Worm (Caenorhabditis elegans) whole organism, mixed stage, embryonic: ENCODE data around the gene F58A3.3.

Source experiments
- M03D4.4 ChIP-seq: sonication (generic microtip); optimal IDR thresholded peaks from 2 replicates; lab custom pipeline; 2017; ENCODE audit warnings: mild to moderate bottlenecking, missing genetic modification characterization, missing compliant biosample characterization
- bed-3 ChIP-seq: fragments of 200-800 bp; sonication (Bioruptor generic); optimal IDR thresholded peaks from 3 replicates; lab custom pipeline; 2018; ENCODE audit warnings: mild to moderate bottlenecking, missing genetic modification characterization, moderate library complexity, missing compliant biosample characterization
- blmp-1 ChIP-seq: fragments of 150-350 bp; optimal IDR thresholded peaks from 2 replicates; lab custom pipeline; 2014; ENCODE audit warnings: missing biosample characterization, missing genetic modification characterization
- ceh-39 ChIP-seq: fragments of 150-350 bp; optimal IDR thresholded peaks from 2 replicates; lab custom pipeline; 2014; ENCODE audit warnings: missing biosample characterization, missing genetic modification characterization
- ceh-43 ChIP-seq: fragments of 200-800 bp; sonication (Bioruptor generic); optimal IDR thresholded peaks from 2 replicates; lab custom pipeline; 2018; ENCODE audit warnings: mild to moderate bottlenecking, missing genetic modification characterization, moderate library complexity, missing compliant biosample characterization
- cnd-1 ChIP-seq: fragments of 200-800 bp; sonication (Bioruptor generic); optimal IDR thresholded peaks from 2 replicates; lab custom pipeline; 2018; ENCODE audit warnings: mild to moderate bottlenecking, missing genetic modification characterization, missing compliant biosample characterization
- drap-1 ChIP-seq: fragments of 200-800 bp; sonication (Bioruptor generic); optimal IDR thresholded peaks from 3 replicates; lab custom pipeline; 2018; ENCODE audit warnings: mild to moderate bottlenecking, missing genetic modification characterization, missing compliant biosample characterization
- elt-1 ChIP-seq: sonication (generic microtip); optimal IDR thresholded peaks from 2 replicates; lab custom pipeline; 2017; ENCODE audit warnings: missing genetic modification characterization, mild to moderate bottlenecking, missing compliant biosample characterization, antibody characterized with exemption, moderate library complexity, borderline replicate concordance; ENCODE audit not compliant: insufficient read depth
- elt-3 ChIP-seq: fragments of 150-350 bp; optimal IDR thresholded peaks from 2 replicates; lab custom pipeline; 2014; ENCODE audit warnings: missing biosample characterization, missing genetic modification characterization
- flh-1 ChIP-seq: fragments of 200-800 bp; sonication (Bioruptor generic); optimal IDR thresholded peaks from 2 replicates; lab custom pipeline; 2018; ENCODE audit warnings: mild to moderate bottlenecking, missing genetic modification characterization, moderate library complexity, missing compliant biosample characterization
- ham-2 ChIP-seq: fragments of 200-800 bp; sonication (Bioruptor generic); optimal IDR thresholded peaks from 2 replicates; lab custom pipeline; 2018; ENCODE audit warnings: mild to moderate bottlenecking, missing genetic modification characterization, missing compliant biosample characterization
- hlh-1 ChIP-seq: fragments of 150-350 bp; optimal IDR thresholded peaks from 2 replicates; lab custom pipeline; 2014; ENCODE audit warnings: missing biosample characterization, missing genetic modification reagents, missing genetic modification characterization
- lin-13 ChIP-seq: fragments of 150-350 bp; optimal IDR thresholded peaks from 2 replicates; lab custom pipeline; 2014; ENCODE audit warnings: missing biosample characterization, missing genetic modification characterization
- lin-32 ChIP-seq: fragments of 200-800 bp; sonication (Bioruptor generic); optimal IDR thresholded peaks from 2 replicates; lab custom pipeline; 2018; ENCODE audit warnings: mild to moderate bottlenecking, missing genetic modification characterization, missing compliant biosample characterization
- lsy-2 ChIP-seq: fragments of 150-350 bp; optimal IDR thresholded peaks from 2 replicates; lab custom pipeline; 2014; ENCODE audit warnings: missing biosample characterization, missing genetic modification characterization
- mab-5 ChIP-seq: fragments of 150-350 bp; optimal IDR thresholded peaks from 2 replicates; lab custom pipeline; 2014; ENCODE audit warnings: missing biosample characterization, missing genetic modification characterization
- mep-1 ChIP-seq: fragments of 150-350 bp; optimal IDR thresholded peaks from 2 replicates; lab custom pipeline; 2017; ENCODE audit warnings: missing biosample characterization, missing genetic modification reagents, missing genetic modification characterization, inconsistent platforms
- mls-2 ChIP-seq: sonication (generic microtip); optimal IDR thresholded peaks from 2 replicates; lab custom pipeline; 2016; ENCODE audit warnings: mild to moderate bottlenecking, missing genetic modification characterization, moderate library complexity, missing compliant biosample characterization
- nhr-12 ChIP-seq: fragments of 150-350 bp; optimal IDR thresholded peaks from 2 replicates; lab custom pipeline; 2014; ENCODE audit warnings: missing biosample characterization, missing genetic modification characterization
- nhr-2 ChIP-seq: fragments of 150-350 bp; optimal IDR thresholded peaks from 2 replicates; lab custom pipeline; 2014; ENCODE audit warnings: missing biosample characterization, missing genetic modification characterization
- nhr-28 ChIP-seq: fragments of 150-350 bp; optimal IDR thresholded peaks from 2 replicates; lab custom pipeline; 2014; ENCODE audit warnings: missing biosample characterization, missing genetic modification characterization
- nhr-76 ChIP-seq: sonication (generic microtip); optimal IDR thresholded peaks from 2 replicates; lab custom pipeline; 2017; ENCODE audit warnings: missing biosample characterization, missing genetic modification characterization
- sem-2 ChIP-seq: fragments of 200-800 bp; sonication (Bioruptor generic); optimal IDR thresholded peaks from 2 replicates; lab custom pipeline; 2018; ENCODE audit warnings: mild to moderate bottlenecking, missing genetic modification characterization, missing compliant biosample characterization
- snpc-4 ChIP-seq: fragments of 150-350 bp; optimal IDR thresholded peaks from 2 replicates; lab custom pipeline; 2014; ENCODE audit warnings: missing biosample characterization, missing genetic modification characterization
- sptf-1 ChIP-seq: sonication (generic microtip); optimal IDR thresholded peaks from 2 replicates; lab custom pipeline; 2017; ENCODE audit warnings: mild to moderate bottlenecking, missing genetic modification characterization, moderate library complexity, missing compliant biosample characterization
- tbx-8 ChIP-seq: fragments of 200-800 bp; sonication (Bioruptor generic); optimal IDR thresholded peaks from 2 replicates; lab custom pipeline; 2018; ENCODE audit warnings: mild to moderate bottlenecking, missing genetic modification characterization, moderate library complexity, missing compliant biosample characterization
- unc-120 ChIP-seq: sonication (generic microtip); optimal IDR thresholded peaks from 2 replicates; lab custom pipeline; 2017; ENCODE audit warnings: missing genetic modification characterization, missing compliant biosample characterization; ENCODE audit not compliant: poor library complexity, severe bottlenecking
- unc-62 ChIP-seq: fragments of 150-350 bp; optimal IDR thresholded peaks from 2 replicates; lab custom pipeline; 2014; ENCODE audit warnings: missing biosample characterization, missing genetic modification reagents, missing genetic modification characterization
- zip-8 ChIP-seq: fragments of 150-350 bp; optimal IDR thresholded peaks from 2 replicates; lab custom pipeline; 2014; ENCODE audit warnings: missing biosample characterization, missing genetic modification characterization
- ztf-11 ChIP-seq: fragments of 150-350 bp; optimal IDR thresholded peaks from 2 replicates; lab custom pipeline; 2014; ENCODE audit warnings: missing biosample characterization, missing genetic modification characterization

Gene F58A3.3

DNA sequence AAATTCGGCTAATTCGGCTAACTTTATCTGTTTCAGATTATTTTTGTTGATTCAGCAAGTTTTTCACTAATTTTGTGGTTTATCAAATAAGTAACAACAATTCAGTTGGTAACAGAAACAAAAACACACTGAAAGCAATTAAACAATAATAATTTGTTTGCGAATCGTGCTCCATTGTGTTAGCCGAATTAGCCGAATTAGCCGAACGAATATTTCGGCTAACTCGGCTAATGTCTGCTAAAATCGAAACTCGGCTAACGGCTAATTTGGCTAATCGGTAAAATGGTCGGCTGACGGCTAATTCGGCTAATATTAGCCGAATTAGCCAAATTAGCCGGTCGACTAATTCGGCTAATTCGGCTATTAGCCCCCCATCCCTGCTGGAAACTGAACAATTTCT, 8.7 kb upstream of the F58A3.3 start:
- peak; percentile 69 for TF ChIP-seq ham-2 (GFP tag; lab: Kevin White, UChicago)
- no peak for TF ChIP-seq ceh-39 (tag; lab: Kevin White, UChicago)

DNA sequence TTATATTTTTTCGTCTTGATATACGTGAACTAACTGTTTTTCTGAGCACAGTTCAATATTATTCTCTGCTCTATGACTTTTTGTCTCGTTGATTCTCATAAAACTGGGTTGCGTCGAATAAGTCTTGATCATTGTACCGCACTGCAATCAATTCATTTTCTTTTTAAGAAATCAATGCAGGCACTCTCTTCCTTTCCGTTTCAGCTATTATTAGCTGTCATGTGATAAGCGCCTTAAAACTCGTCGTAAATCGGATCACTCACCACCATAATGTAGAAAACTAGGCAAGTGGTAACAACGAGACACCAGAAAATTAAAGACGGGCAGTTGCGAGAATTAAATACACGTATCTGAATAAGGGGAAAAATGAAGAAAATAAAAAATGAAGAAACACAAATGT, 5.0 kb upstream of the F58A3.3 start:
- TF ChIP-seq mls-2 (tag; lab: Kevin White, UChicago) (no peak), lin-13 (tag; lab: Kevin White, UChicago) (no peak), drap-1 (GFP tag; lab: Kevin White, UChicago) (no peak), snpc-4 (no peak), elt-3 (tag; lab: Kevin White, UChicago) (no peak), mab-5 (no peak), lsy-2 (tag; lab: Kevin White, UChicago) (no peak), ceh-43 (no peak), mep-1 (tag; lab: Kevin White, UChicago) (no peak), M03D4.4 (tag; lab: Kevin White, UChicago) (no peak), nhr-2 (tag; lab: Kevin White, UChicago) (no peak), ham-2 (GFP tag; lab: Kevin White, UChicago) (no peak), elt-1 (tag; lab: Kevin White, UChicago) (no peak)

DNA sequence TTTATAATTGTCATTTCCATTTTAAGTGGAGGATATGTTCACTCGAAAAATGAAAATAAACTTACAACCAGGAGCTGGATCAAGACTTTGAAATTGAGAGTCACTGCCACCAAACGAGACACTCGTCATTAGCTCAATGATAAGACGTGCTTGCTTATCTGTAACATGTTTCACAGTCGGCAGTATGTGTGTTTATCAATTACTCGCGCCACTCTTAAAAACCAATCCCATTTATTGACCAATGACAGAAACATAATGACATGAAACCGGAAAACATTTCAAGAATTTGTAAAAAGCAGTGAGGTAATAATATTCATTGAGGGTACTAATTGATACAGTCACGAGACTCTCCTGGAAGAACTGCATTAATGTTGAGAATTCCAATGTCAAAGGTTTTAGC, 4.4 kb upstream of the F58A3.3 start, which contains the start of gene del-5:
Gene del-5 (minus strand): TSS at position 130 of the 400 bp plus-strand sequence.
- TF ChIP-seq sptf-1 (tag; lab: Kevin White, UChicago) (no peak), nhr-76 (tag; lab: Kevin White, UChicago) (no peak), elt-3 (tag; lab: Kevin White, UChicago) (no peak), unc-120 (tag; lab: Kevin White, UChicago) (no peak)

DNA sequence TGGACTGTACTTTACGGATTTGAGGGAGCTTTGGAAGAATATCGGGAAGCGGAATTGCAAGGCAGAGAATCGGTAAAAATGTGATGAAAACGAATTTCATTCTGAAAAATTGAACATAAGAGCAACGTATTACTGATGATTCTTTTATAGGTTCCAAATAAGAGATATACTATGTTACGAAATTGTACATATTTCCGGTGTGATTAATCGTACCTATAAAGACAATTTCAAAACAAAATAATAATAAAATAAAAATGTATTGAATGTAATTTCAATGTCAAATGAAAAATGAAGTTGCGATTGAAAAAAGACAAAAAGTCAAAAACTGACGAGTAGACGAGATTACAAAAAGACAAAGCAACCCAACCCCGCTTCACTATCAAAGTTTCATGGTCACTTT, 3.5 kb upstream of the F58A3.3 start, which contains the start of gene ttr-31:
Gene ttr-31 (minus strand): TSS at position 101 of the 400 bp plus-strand sequence.
- no peak for TF ChIP-seq flh-1 (GFP tag; lab: Kevin White, UChicago)
- no peak for TF ChIP-seq hlh-1

DNA sequence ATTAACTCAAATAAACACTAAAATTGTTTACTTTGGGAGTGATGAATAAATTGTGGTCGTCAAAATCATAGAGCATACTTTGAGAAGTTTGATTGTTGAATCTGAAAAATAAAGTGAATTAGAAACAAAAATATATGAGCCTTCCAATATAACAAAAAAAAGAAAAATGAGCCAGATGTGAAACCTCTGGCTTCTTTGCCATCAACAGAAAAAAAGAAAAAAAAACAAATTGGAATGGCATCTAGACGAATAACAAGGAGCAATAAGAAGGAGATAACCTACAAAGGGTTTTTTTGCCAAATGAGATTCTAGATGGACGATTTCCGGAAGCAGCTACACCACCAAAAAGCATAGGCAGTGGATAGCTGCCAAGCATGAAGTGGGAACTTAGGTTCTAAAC, 1.9 kb upstream of the F58A3.3 start, which contains the start of gene F58A3.4:
Gene F58A3.4 (minus strand): TSS at position 101 of the 400 bp plus-strand sequence.
- TF ChIP-seq M03D4.4 (tag; lab: Kevin White, UChicago) (no peak), mls-2 (tag; lab: Kevin White, UChicago) (no peak), nhr-2 (tag; lab: Kevin White, UChicago) (no peak), tbx-8 (GFP tag; lab: Kevin White, UChicago) (no peak), blmp-1 (tag; lab: Kevin White, UChicago) (no peak), hlh-1 (no peak), sem-2 (no peak), snpc-4 (no peak), mab-5 (no peak), cnd-1 (no peak), unc-62 (GFP tag; lab: Kevin White, UChicago) (no peak), bed-3 (GFP tag; lab: Kevin White, UChicago) (no peak), nhr-28 (tag; lab: Kevin White, UChicago) (no peak), elt-3 (tag; lab: Kevin White, UChicago) (no peak)

DNA sequence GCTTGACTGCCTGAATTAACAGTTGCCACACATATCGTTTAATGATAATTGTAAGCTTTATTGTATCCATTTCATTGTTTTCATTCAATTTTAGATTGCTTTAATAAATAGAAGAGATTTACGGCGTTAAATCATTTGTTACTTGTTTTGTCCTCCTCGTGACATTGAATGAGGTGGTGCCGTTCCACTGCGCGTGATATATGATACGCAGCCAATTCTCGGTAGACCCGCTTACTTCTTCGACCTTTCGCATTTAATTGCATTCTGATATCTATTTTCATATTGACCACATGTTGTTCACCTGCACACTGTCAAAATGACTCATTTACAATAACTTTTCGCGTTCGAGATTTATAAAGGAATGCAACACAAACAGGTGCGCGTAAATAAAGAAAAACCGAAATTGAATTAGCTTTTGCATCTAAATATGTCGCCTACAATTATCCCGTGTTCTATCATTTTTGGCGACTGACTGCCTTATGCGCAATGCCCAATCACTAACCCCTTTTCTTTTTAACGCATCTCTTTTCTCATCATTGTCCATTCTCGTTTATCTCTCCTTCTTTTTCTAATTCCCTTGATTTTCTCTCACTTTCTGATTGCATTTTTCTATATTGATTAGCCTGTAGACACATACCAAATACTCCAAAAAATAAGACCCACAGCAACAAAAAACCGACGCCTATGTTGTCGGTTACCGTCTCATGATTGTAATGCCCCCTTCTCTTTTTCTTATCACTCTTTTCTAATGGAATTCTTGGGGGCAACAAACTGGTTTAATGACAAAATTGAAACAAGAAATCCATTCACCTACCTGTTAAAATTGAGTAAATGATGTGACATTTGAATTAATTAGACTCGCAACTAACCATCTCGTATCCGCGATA, 2.2 kb downstream of the F58A3.3 start:
- TF ChIP-seq ztf-11 (no peak), nhr-76 (tag; lab: Kevin White, UChicago) (no peak), lin-32 (GFP tag; lab: Kevin White, UChicago) (no peak), nhr-12 (tag; lab: Kevin White, UChicago) (no peak), unc-62 (GFP tag; lab: Kevin White, UChicago) (no peak), flh-1 (GFP tag; lab: Kevin White, UChicago) (no peak), zip-8 (tag; lab: Kevin White, UChicago) (no peak), lsy-2 (tag; lab: Kevin White, UChicago) (no peak), nhr-2 (tag; lab: Kevin White, UChicago) (no peak), cnd-1 (no peak), mls-2 (tag; lab: Kevin White, UChicago) (no peak), M03D4.4 (tag; lab: Kevin White, UChicago) (no peak), bed-3 (GFP tag; lab: Kevin White, UChicago) (no peak), snpc-4 (no peak), mep-1 (tag; lab: Kevin White, UChicago) (no peak), elt-1 (tag; lab: Kevin White, UChicago) (no peak)
